Worm (Caenorhabditis elegans) whole organism, L1 larva: ENCODE measurements around the gene C25F6.1.

Experiments used
- pqm-1 ChIP-seq: sonication (generic microtip); optimal IDR thresholded peaks from 3 replicates; lab custom pipeline; 2017; ENCODE audit warnings: missing biosample characterization, missing genetic modification characterization
- unc-62 ChIP-seq: fragments of 150-350 bp; optimal IDR thresholded peaks from 2 replicates; lab custom pipeline; 2014; ENCODE audit warnings: missing biosample characterization, missing genetic modification reagents, missing genetic modification characterization

- TF ChIP-seq unc-62 (GFP tag; lab: Kevin White, UChicago) = no peak
- TF ChIP-seq pqm-1 = no peak
Observed at ce11 chrX:5458043-5458442, 28.2 kb upstream of the C25F6.1 start.
